Worm (Caenorhabditis elegans): Measurements from ENCODE around the gene srd-50.

ce11 chrX:13505201-13505600 is 23.6 kb upstream of the srd-50 start:
- no peak for TF ChIP-seq ceh-13 (GFP tag; optimal IDR thresholded peaks at IDR 0.05)
- TF ChIP-seq flt-1 (GFP tag; IDR thresholded peaks at IDR 0.05) = no peak
